Worm (Caenorhabditis elegans) whole organism, L1 larva: Measurements from ENCODE around the gene F25B5.3.

ENCODE experiments used
- C04F5.9 ChIP-seq: sonication (generic microtip); optimal IDR thresholded peaks from 2 replicates; lab custom pipeline; 2016; ENCODE audit warnings: missing genetic modification characterization, missing compliant biosample characterization
- C16A3.4 ChIP-seq: fragments of 150-350 bp; optimal IDR thresholded peaks from 2 replicates; lab custom pipeline; 2014; ENCODE audit warnings: missing biosample characterization, missing genetic modification characterization
- C34B4.2 ChIP-seq: sonication (generic microtip); optimal IDR thresholded peaks from 2 replicates; lab custom pipeline; 2017; ENCODE audit warnings: mild to moderate bottlenecking, missing genetic modification characterization, missing compliant biosample characterization
- alr-1 ChIP-seq: fragments of 200-800 bp; sonication (Bioruptor generic); optimal IDR thresholded peaks from 2 replicates; lab custom pipeline; 2018; ENCODE audit warnings: borderline replicate concordance, mild to moderate bottlenecking, missing genetic modification characterization, missing compliant biosample characterization
- ama-1 ChIP-seq: fragments of 150-350 bp; optimal IDR thresholded peaks from 2 replicates; lab custom pipeline; 2014
- blmp-1 ChIP-seq: fragments of 150-350 bp; optimal IDR thresholded peaks from 2 replicates; lab custom pipeline; 2014; ENCODE audit warnings: missing biosample characterization, missing genetic modification characterization
- ceh-8 ChIP-seq: fragments of 200-800 bp; sonication (Bioruptor generic); optimal IDR thresholded peaks from 2 replicates; lab custom pipeline; 2018; ENCODE audit warnings: mild to moderate bottlenecking, missing genetic modification characterization, moderate library complexity, missing compliant biosample characterization
- ceh-82 ChIP-seq, 3 experiments: fragments of 150-350 bp in 1 of 3; sonication (generic microtip) in 2 of 3; optimal IDR thresholded peaks; 2 replicates each; lab custom pipeline; 2014 to 2017; ENCODE audit warnings: missing biosample characterization in 3 of 3, missing genetic modification characterization in 3 of 3
- dpl-1 ChIP-seq, 3 experiments: fragments of 150-350 bp in 2 of 3; sonication (generic microtip) in 1 of 3; optimal IDR thresholded peaks; 2 replicates each; lab custom pipeline; 2014 to 2017; ENCODE audit warnings: missing biosample characterization in 3 of 3, missing genetic modification characterization in 3 of 3, missing genetic modification reagents in 3 of 3
- dsc-1 ChIP-seq: sonication (generic microtip); optimal IDR thresholded peaks from 2 replicates; lab custom pipeline; 2016; ENCODE audit warnings: mild to moderate bottlenecking, missing genetic modification characterization, missing compliant biosample characterization
- efl-1 ChIP-seq, 4 experiments: fragments of 150-350 bp; optimal IDR thresholded peaks in 3 of 4; peaks in 1 of 4; 1 replicate in 1 of 4; 2 replicates in 3 of 4; lab custom pipeline; 2014; ENCODE audit warnings: missing biosample characterization in 2 of 4, missing genetic modification characterization in 2 of 4, missing genetic modification reagents in 2 of 4
- elt-2 ChIP-seq: sonication (generic microtip); optimal IDR thresholded peaks from 2 replicates; lab custom pipeline; 2016; ENCODE audit warnings: missing genetic modification characterization, mild to moderate bottlenecking, inconsistent platforms, missing compliant biosample characterization, missing genetic modification reagents
- elt-3 ChIP-seq, 6 experiments: fragments of 150-350 bp in 1 of 6; sonication (generic microtip); optimal IDR thresholded peaks; 2 replicates each; lab custom pipeline; 2017 to 2018; ENCODE audit warnings: missing biosample characterization in 6 of 6, missing genetic modification characterization in 6 of 6, inconsistent platforms in 1 of 6
- fkh-10 ChIP-seq: sonication (generic microtip); optimal IDR thresholded peaks from 2 replicates; lab custom pipeline; 2017; ENCODE audit warnings: missing biosample characterization, missing genetic modification reagents, missing genetic modification characterization
- fkh-4 ChIP-seq: sonication (generic microtip); optimal IDR thresholded peaks from 2 replicates; lab custom pipeline; 2016; ENCODE audit warnings: missing compliant biosample characterization, missing genetic modification characterization, borderline replicate concordance
- fkh-8 ChIP-seq: sonication (generic microtip); optimal IDR thresholded peaks from 2 replicates; lab custom pipeline; 2016; ENCODE audit warnings: mild to moderate bottlenecking, missing genetic modification characterization, missing compliant biosample characterization
- grh-1 ChIP-seq: fragments of 200-800 bp; sonication (Bioruptor generic); IDR thresholded peaks from 2 replicates; pipeline ENCODE4 v1.3.6; 2022; ENCODE audit warnings: missing genetic modification reagents, missing genetic modification characterization, missing compliant biosample characterization
- hpl-2 ChIP-seq: fragments of 150-350 bp; optimal IDR thresholded peaks from 2 replicates; lab custom pipeline; 2014; ENCODE audit warnings: missing biosample characterization, missing genetic modification reagents, missing genetic modification characterization
- irx-1 ChIP-seq: sonication (generic microtip); optimal IDR thresholded peaks from 2 replicates; lab custom pipeline; 2016; ENCODE audit warnings: missing genetic modification characterization, missing compliant biosample characterization
- jun-1 ChIP-seq: fragments of 150-350 bp; optimal IDR thresholded peaks from 2 replicates; lab custom pipeline; 2014; ENCODE audit warnings: missing biosample characterization, missing genetic modification reagents, missing genetic modification characterization
- lin-13 ChIP-seq: fragments of 150-350 bp; optimal IDR thresholded peaks from 2 replicates; lab custom pipeline; 2014; ENCODE audit warnings: missing biosample characterization, missing genetic modification reagents, missing genetic modification characterization
- lin-14 ChIP-seq: fragments of 200-800 bp; sonication (Bioruptor generic); optimal IDR thresholded peaks from 2 replicates; lab custom pipeline; 2018; ENCODE audit warnings: mild to moderate bottlenecking, missing genetic modification characterization, moderate library complexity, missing compliant biosample characterization
- lin-35 ChIP-seq, 2 experiments: fragments of 150-350 bp; optimal IDR thresholded peaks; 2 replicates each; lab custom pipeline; 2014; ENCODE audit warnings: missing biosample characterization in 2 of 2, missing genetic modification characterization in 2 of 2, missing genetic modification reagents in 2 of 2
- lin-39 ChIP-seq: fragments of 150-350 bp; optimal IDR thresholded peaks from 2 replicates; lab custom pipeline; 2014; ENCODE audit warnings: missing biosample characterization, missing genetic modification reagents, missing genetic modification characterization
- lsy-2 ChIP-seq, 2 experiments: fragments of 150-350 bp; optimal IDR thresholded peaks; 2 replicates each; lab custom pipeline; 2014; ENCODE audit warnings: missing biosample characterization in 2 of 2, missing genetic modification characterization in 2 of 2
- mab-9 ChIP-seq: fragments of 200-800 bp; sonication (Bioruptor generic); IDR thresholded peaks from 2 replicates; pipeline ENCODE4 v1.3.6; 2022; ENCODE audit warnings: missing genetic modification reagents, missing genetic modification characterization, missing compliant biosample characterization
- mdl-1 ChIP-seq, 2 experiments: fragments of 150-350 bp; optimal IDR thresholded peaks; 2 replicates each; lab custom pipeline; 2014 to 2017; ENCODE audit warnings: missing biosample characterization in 2 of 2, missing genetic modification characterization in 2 of 2, inconsistent platforms in 1 of 2
- mep-1 ChIP-seq: fragments of 150-350 bp; optimal IDR thresholded peaks from 2 replicates; lab custom pipeline; 2014; ENCODE audit warnings: missing biosample characterization, missing genetic modification characterization
- nhr-19 ChIP-seq: fragments of 200-800 bp; sonication (Bioruptor generic); conservative IDR thresholded peaks from 2 replicates; pipeline ENCODE4 v1.3.6; 2022; ENCODE audit warnings: missing genetic modification characterization, missing compliant biosample characterization
- nhr-20 ChIP-seq: sonication (generic microtip); optimal IDR thresholded peaks from 2 replicates; lab custom pipeline; 2016; ENCODE audit warnings: mild to moderate bottlenecking, missing genetic modification characterization, missing compliant biosample characterization
- nhr-47 ChIP-seq: sonication (generic microtip); optimal IDR thresholded peaks from 2 replicates; lab custom pipeline; 2016; ENCODE audit warnings: mild to moderate bottlenecking, missing genetic modification characterization, moderate library complexity, missing compliant biosample characterization
- nhr-71 ChIP-seq: sonication (generic microtip); optimal IDR thresholded peaks from 2 replicates; lab custom pipeline; 2016; ENCODE audit warnings: mild to moderate bottlenecking, missing genetic modification characterization, moderate library complexity, missing compliant biosample characterization
- pag-3 ChIP-seq: sonication (generic microtip); optimal IDR thresholded peaks from 2 replicates; lab custom pipeline; 2017; ENCODE audit warnings: missing genetic modification characterization, mild to moderate bottlenecking, missing compliant biosample characterization, antibody characterized with exemption, borderline replicate concordance; ENCODE audit not compliant: insufficient read depth
- pax-3 ChIP-seq: fragments of 200-800 bp; sonication (Bioruptor generic); optimal IDR thresholded peaks from 2 replicates; lab custom pipeline; 2018; ENCODE audit warnings: mild to moderate bottlenecking, missing genetic modification characterization, moderate library complexity, missing compliant biosample characterization
- rnt-1 ChIP-seq: sonication (generic microtip); optimal IDR thresholded peaks from 2 replicates; lab custom pipeline; 2016; ENCODE audit warnings: mild to moderate bottlenecking, missing genetic modification characterization, moderate library complexity, missing compliant biosample characterization
- skn-1 ChIP-seq: fragments of 150-350 bp; optimal IDR thresholded peaks from 2 replicates; lab custom pipeline; 2014; ENCODE audit warnings: missing biosample characterization, missing genetic modification characterization
- snu-23 ChIP-seq: sonication (generic microtip); optimal IDR thresholded peaks from 2 replicates; lab custom pipeline; 2016; ENCODE audit warnings: missing genetic modification characterization, missing compliant biosample characterization
- swsn-7 ChIP-seq: sonication (generic microtip); optimal IDR thresholded peaks from 2 replicates; lab custom pipeline; 2016; ENCODE audit warnings: missing genetic modification characterization, missing compliant biosample characterization
- tbx-2 ChIP-seq: sonication (generic microtip); optimal IDR thresholded peaks from 2 replicates; lab custom pipeline; 2016; ENCODE audit warnings: missing genetic modification characterization, missing compliant biosample characterization
- tlp-1 ChIP-seq: fragments of 150-350 bp; optimal IDR thresholded peaks from 2 replicates; lab custom pipeline; 2014; ENCODE audit warnings: missing biosample characterization, missing genetic modification characterization
- unc-130 ChIP-seq: fragments of 150-350 bp; optimal IDR thresholded peaks from 2 replicates; lab custom pipeline; 2017; ENCODE audit warnings: missing biosample characterization, missing genetic modification characterization, inconsistent platforms
- vab-15 ChIP-seq: sonication (generic microtip); optimal IDR thresholded peaks from 2 replicates; lab custom pipeline; 2017; ENCODE audit warnings: missing genotype, mild to moderate bottlenecking, missing genetic modification characterization, missing compliant biosample characterization
- xbp-1 ChIP-seq: sonication (generic microtip); optimal IDR thresholded peaks from 2 replicates; lab custom pipeline; 2016; ENCODE audit warnings: missing genetic modification characterization, missing compliant biosample characterization
- zip-4 ChIP-seq: fragments of 200-800 bp; sonication (Bioruptor generic); optimal IDR thresholded peaks from 2 replicates; lab custom pipeline; 2018; ENCODE audit warnings: mild to moderate bottlenecking, missing genetic modification characterization, moderate library complexity, missing compliant biosample characterization
- ztf-4 ChIP-seq: fragments of 150-350 bp; optimal IDR thresholded peaks from 2 replicates; lab custom pipeline; 2014; ENCODE audit warnings: missing biosample characterization, missing genetic modification characterization

The F25B5.3 gene

ce11 chrIII:5934138-5934658 is 14.5 kb upstream of the F25B5.3 start:
- TF ChIP-seq lin-14 (GFP tag; lab: Kevin White, UChicago) (peak; percentile 59), fkh-4 (tag; lab: Kevin White, UChicago) (no peak), rnt-1 (peak; percentile 7), pag-3 (tag; lab: Kevin White, UChicago) (no peak), alr-1 (tag; lab: Kevin White, UChicago) (no peak), blmp-1 (peak; percentile 84)
- TF ChIP-seq, all 84 proteins: peak for 3

- TF ChIP-seq nhr-47 (no peak), C34B4.2 (tag; lab: Kevin White, UChicago) (no peak), fkh-8 (peak; percentile 30), lin-14 (GFP tag; lab: Kevin White, UChicago) (peak; percentile 32), fkh-10 (peak; percentile 53), elt-2 (tag; lab: Kevin White, UChicago) (no peak)
Observed at ce11 chrIII:5936992-5937391, 11.7 kb upstream of the F25B5.3 start, which contains the start of gene EGAP1.1. Gene EGAP1.1 (minus strand): TSS chrIII:5937220.

ce11 chrIII:5938013-5938412 is 10.7 kb upstream of the F25B5.3 start:
- peak; percentile 40 for TF ChIP-seq ama-1 (lab: Kevin White, UChicago)
- peak; percentile 52 for TF ChIP-seq nhr-47
- no peak for TF ChIP-seq zip-4 (GFP tag; lab: Kevin White, UChicago)
- TF ChIP-seq mep-1 (tag; lab: Kevin White, UChicago), result peak; percentile 78
- TF ChIP-seq lsy-2 (tag; optimal IDR thresholded peaks at IDR 0.05; lab: Kevin White, UChicago), result peak; percentile 28 to 63
- no peak for TF ChIP-seq ceh-8 (GFP tag; lab: Kevin White, UChicago)
- TF ChIP-seq lin-14 (GFP tag; lab: Kevin White, UChicago), result peak; percentile 91
- TF ChIP-seq lin-39, result no peak
- no peak for TF ChIP-seq pax-3 (tag; lab: Kevin White, UChicago)
- TF ChIP-seq C16A3.4 (tag; lab: Kevin White, UChicago), result peak; percentile 45
- TF ChIP-seq xbp-1 (tag; lab: Kevin White, UChicago), result peak; percentile 47
- TF ChIP-seq mab-9, result 0 out of 2 replicates have a peak, but pooled peaks have one; percentile 18
- TF ChIP-seq irx-1, result peak; percentile 22
- TF ChIP-seq efl-1 (optimal IDR thresholded peaks at IDR 0.05; lab: Kevin White, UChicago), result peak in 1 of 2 experiments; percentile 34
- peak; percentile 18 to 62 for TF ChIP-seq efl-1 (GFP tag; optimal IDR thresholded peaks at IDR 0.05 in 1 of 2; lab: Kevin White, UChicago)
- no peak for TF ChIP-seq ceh-82 (tag; optimal IDR thresholded peaks at IDR 0.05; lab: Kevin White, UChicago)
- peak; percentile 17 for TF ChIP-seq vab-15
- peak; percentile 13 for TF ChIP-seq swsn-7 (tag; lab: Kevin White, UChicago)
- peak; percentile 49 for TF ChIP-seq jun-1
- TF ChIP-seq tlp-1 (tag; lab: Kevin White, UChicago), result no peak
- TF ChIP-seq hpl-2 (GFP tag; lab: Kevin White, UChicago), result no peak
- peak; percentile 84 for TF ChIP-seq nhr-71 (tag; lab: Kevin White, UChicago)
- TF ChIP-seq ztf-4 (tag; lab: Kevin White, UChicago), result peak; percentile 62
- TF ChIP-seq skn-1 (tag; lab: Kevin White, UChicago), result no peak
- TF ChIP-seq elt-2 (tag; lab: Kevin White, UChicago), result peak; percentile 46
- TF ChIP-seq elt-3 (tag; optimal IDR thresholded peaks at IDR 0.05; lab: Kevin White, UChicago), result peak in 2 of 6 experiments; percentile 26 to 87
- TF ChIP-seq lin-35 (GFP tag; optimal IDR thresholded peaks at IDR 0.05; lab: Kevin White, UChicago), result peak in 1 of 2 experiments; percentile 61
- peak; percentile 32 for TF ChIP-seq rnt-1
- peak; percentile 52 for TF ChIP-seq nhr-19 (GFP tag; lab: Robert Waterston, UW)
- peak; percentile 45 for TF ChIP-seq lin-13 (GFP tag; lab: Kevin White, UChicago)
- TF ChIP-seq fkh-8, result peak; percentile 3
- peak; percentile 75 for TF ChIP-seq snu-23 (GFP tag; lab: Kevin White, UChicago)
- TF ChIP-seq dsc-1 (tag; lab: Kevin White, UChicago), result peak; percentile 42
- peak; percentile 76 for TF ChIP-seq unc-130 (tag; lab: Kevin White, UChicago)
- TF ChIP-seq mdl-1 (tag; optimal IDR thresholded peaks at IDR 0.05; lab: Kevin White, UChicago), result peak in 1 of 2 experiments; percentile 76
- TF ChIP-seq blmp-1, result peak; percentile 99
- TF ChIP-seq nhr-20 (tag; lab: Kevin White, UChicago), result peak; percentile 78
- peak; percentile 80 for TF ChIP-seq grh-1 (GFP tag; lab: Robert Waterston, UW)
- no peak for TF ChIP-seq C04F5.9 (tag; lab: Kevin White, UChicago)
- peak in 2 of 3 experiments; percentile 19 to 30 for TF ChIP-seq dpl-1 (GFP tag; optimal IDR thresholded peaks at IDR 0.05; lab: Kevin White, UChicago)
- TF ChIP-seq tbx-2 (tag; lab: Kevin White, UChicago), result peak; percentile 56
